Fruit fly (Drosophila melanogaster) whole organism, embryonic: ENCODE data around the gene sol.

ENCODE experiments used
- CG10147 ChIP-seq: fragments of 200-800 bp; sonication (Bioruptor generic); optimal IDR thresholded peaks from 2 replicates; lab custom pipeline; 2019; ENCODE audit warnings: missing biosample characterization, mild to moderate bottlenecking, missing genetic modification characterization, moderate library complexity
- CG10209 ChIP-seq: fragments of 200-800 bp; sonication (Bioruptor generic); optimal IDR thresholded peaks from 3 replicates; lab custom pipeline; 2017; ENCODE audit warnings: missing biosample characterization, mild to moderate bottlenecking, missing genetic modification characterization, missing genetic modification reagents
- CG10267 ChIP-seq: fragments of 200-800 bp; sonication (Bioruptor generic); optimal IDR thresholded peaks from 2 replicates; lab custom pipeline; 2018; ENCODE audit warnings: missing biosample characterization, mild to moderate bottlenecking, missing genetic modification characterization, moderate library complexity
- CG10462 ChIP-seq: fragments of 200-800 bp; sonication (Bioruptor generic); optimal IDR thresholded peaks from 2 replicates; lab custom pipeline; 2016; ENCODE audit warnings: missing biosample characterization, missing genetic modification characterization
- CG11247 ChIP-seq: fragments of 200-800 bp; sonication (Bioruptor generic); IDR thresholded peaks from 2 replicates; pipeline ENCODE4 v1.3.6; 2022; ENCODE audit warnings: missing biosample characterization, missing genetic modification characterization
- CG12219 ChIP-seq: fragments of 200-800 bp; sonication (Bioruptor generic); optimal IDR thresholded peaks from 3 replicates; lab custom pipeline; 2018; ENCODE audit warnings: missing biosample characterization, mild to moderate bottlenecking, missing genetic modification characterization
- CG13287 ChIP-seq: fragments of 200-800 bp; sonication (Bioruptor generic); IDR thresholded peaks from 2 replicates; pipeline ENCODE4 v1.3.6; 2022; ENCODE audit warnings: missing biosample characterization, missing genetic modification characterization; ENCODE audit not compliant: partially characterized antibody
- CG14050 ChIP-seq: fragments of 200-800 bp; sonication (Bioruptor generic); IDR thresholded peaks from 3 replicates; pipeline ENCODE4 v1.3.6; 2022; ENCODE audit warnings: missing biosample characterization, missing genetic modification characterization
- CG14710 ChIP-seq: fragments of 200-800 bp; sonication (Bioruptor generic); optimal IDR thresholded peaks from 3 replicates; lab custom pipeline; 2019; ENCODE audit warnings: missing biosample characterization, mild to moderate bottlenecking, missing genetic modification characterization, moderate library complexity
- CG17359 ChIP-seq: fragments of 200-800 bp; sonication (Bioruptor generic); optimal IDR thresholded peaks from 3 replicates; lab custom pipeline; 2018; ENCODE audit warnings: missing biosample characterization, mild to moderate bottlenecking, missing genetic modification characterization, moderate library complexity
- CG17802 ChIP-seq: fragments of 200-800 bp; sonication (Bioruptor generic); optimal IDR thresholded peaks from 2 replicates; lab custom pipeline; 2018; ENCODE audit warnings: missing biosample characterization, mild to moderate bottlenecking, missing genetic modification characterization, moderate library complexity
- CG17829 ChIP-seq: fragments of 200-800 bp; optimal IDR thresholded peaks from 2 replicates; lab custom pipeline; 2019; ENCODE audit warnings: missing biosample characterization, mild to moderate bottlenecking, missing genetic modification characterization, moderate library complexity
- CG31224 ChIP-seq: fragments of 200-800 bp; sonication (Bioruptor generic); IDR thresholded peaks from 2 replicates; pipeline ENCODE4 v1.3.6; 2022; ENCODE audit warnings: missing biosample characterization, missing genetic modification characterization
- CG31441 ChIP-seq: fragments of 200-800 bp; sonication (Bioruptor generic); IDR thresholded peaks from 2 replicates; pipeline ENCODE4 v1.3.6; 2022; ENCODE audit warnings: missing biosample characterization, missing genetic modification characterization
- CG3995 ChIP-seq: fragments of 200-800 bp; sonication (Bioruptor generic); optimal IDR thresholded peaks from 3 replicates; lab custom pipeline; 2016; ENCODE audit warnings: missing biosample characterization, missing genetic modification characterization
- CG4328 ChIP-seq: fragments of 200-800 bp; sonication (Bioruptor generic); optimal IDR thresholded peaks from 3 replicates; lab custom pipeline; 2017; ENCODE audit warnings: missing biosample characterization, missing genetic modification reagents, missing genetic modification characterization
- CG4360 ChIP-seq: fragments of 200-800 bp; sonication (Bioruptor generic); IDR thresholded peaks from 2 replicates; pipeline ENCODE4 v1.3.6; 2022; ENCODE audit warnings: missing biosample characterization, missing genetic modification characterization
- CG43689 ChIP-seq: fragments of 200-800 bp; sonication (Bioruptor generic); IDR thresholded peaks from 2 replicates; pipeline ENCODE4 v1.3.6; 2022; ENCODE audit warnings: missing biosample characterization, missing genetic modification characterization
- CG4707 ChIP-seq: fragments of 200-800 bp; sonication (Bioruptor generic); optimal IDR thresholded peaks from 2 replicates; lab custom pipeline; 2018; ENCODE audit warnings: missing biosample characterization, mild to moderate bottlenecking, missing genetic modification characterization, moderate library complexity
- CG6272 ChIP-seq: fragments of 200-800 bp; sonication (Bioruptor generic); IDR thresholded peaks from 2 replicates; pipeline ENCODE4 v1.3.6; 2022; ENCODE audit warnings: missing biosample characterization, missing genetic modification characterization
- CG9437 ChIP-seq: fragments of 200-800 bp; sonication (Bioruptor generic); optimal IDR thresholded peaks from 2 replicates; lab custom pipeline; 2018; ENCODE audit warnings: missing biosample characterization, mild to moderate bottlenecking, missing genetic modification characterization
- CG9727 ChIP-seq: fragments of 200-800 bp; sonication (Bioruptor generic); optimal IDR thresholded peaks from 3 replicates; lab custom pipeline; 2017; ENCODE audit warnings: missing biosample characterization, mild to moderate bottlenecking, missing genetic modification characterization
- Dad ChIP-seq: fragments of 200-800 bp; sonication (Bioruptor generic); optimal IDR thresholded peaks from 3 replicates; lab custom pipeline; 2016; ENCODE audit warnings: missing biosample characterization, missing genetic modification characterization
- Hmr ChIP-seq: fragments of 200-800 bp; sonication (Bioruptor generic); optimal IDR thresholded peaks from 3 replicates; lab custom pipeline; 2017; ENCODE audit warnings: mild to moderate bottlenecking, missing biosample characterization, missing genetic modification reagents, missing genetic modification characterization
- Lhr ChIP-seq: fragments of 200-800 bp; sonication (Bioruptor generic); optimal IDR thresholded peaks from 3 replicates; lab custom pipeline; 2017; ENCODE audit warnings: mild to moderate bottlenecking, missing biosample characterization, missing genetic modification reagents, missing genetic modification characterization
- MBD-R2 ChIP-seq: fragments of 200-800 bp; sonication (Bioruptor generic); IDR thresholded peaks from 2 replicates; pipeline ENCODE4 v1.3.6; 2022; ENCODE audit warnings: missing biosample characterization, missing genetic modification characterization
- Sox102F ChIP-seq: fragments of 200-800 bp; sonication (Bioruptor generic); optimal IDR thresholded peaks from 2 replicates; lab custom pipeline; 2018; ENCODE audit warnings: missing biosample characterization, mild to moderate bottlenecking, missing genetic modification characterization, moderate library complexity
- Trl ChIP-seq, 3 experiments: fragments of >200 bp in 2 of 3; fragments of 200-800 bp in 1 of 3; sonication (Bioruptor generic) in 1 of 3; optimal IDR thresholded peaks; 2 replicates in 1 of 3; 3 replicates in 2 of 3; lab custom pipeline; 2016 to 2017; ENCODE audit warnings: missing biosample characterization in 1 of 3, missing genetic modification characterization in 1 of 3
- abd-A ChIP-seq: fragments of 200-800 bp; sonication (Bioruptor generic); optimal IDR thresholded peaks from 3 replicates; lab custom pipeline; 2019; ENCODE audit warnings: missing biosample characterization, mild to moderate bottlenecking, missing genetic modification characterization, moderate library complexity
- amos ChIP-seq: fragments of 200-800 bp; sonication (Bioruptor generic); IDR thresholded peaks from 2 replicates; pipeline ENCODE4 v1.3.6; 2022; ENCODE audit warnings: missing biosample characterization, missing genetic modification characterization; ENCODE audit not compliant: partially characterized antibody
- cad ChIP-seq: fragments of >200 bp; optimal IDR thresholded peaks from 2 replicates; lab custom pipeline; 2017; ENCODE audit warnings: missing biosample characterization, missing genetic modification characterization
- cato ChIP-seq: fragments of 200-800 bp; sonication (Bioruptor generic); optimal IDR thresholded peaks from 2 replicates; lab custom pipeline; 2016; ENCODE audit warnings: missing biosample characterization, missing genetic modification characterization, borderline replicate concordance
- cg ChIP-seq: fragments of 200-800 bp; sonication (Bioruptor generic); optimal IDR thresholded peaks from 3 replicates; lab custom pipeline; 2019; ENCODE audit warnings: missing biosample characterization, mild to moderate bottlenecking, missing genetic modification characterization, moderate library complexity
- danr ChIP-seq: fragments of 200-800 bp; sonication (Bioruptor generic); IDR thresholded peaks from 2 replicates; pipeline ENCODE4 v1.3.6; 2022; ENCODE audit warnings: missing biosample characterization, missing genetic modification characterization
- eve ChIP-seq, 2 experiments: fragments of >200 bp; optimal IDR thresholded peaks; 2 replicates each; lab custom pipeline; 2017; ENCODE audit warnings: missing biosample characterization in 2 of 2, missing genetic modification characterization in 2 of 2
- exex ChIP-seq: fragments of 200-800 bp; sonication (Bioruptor generic); optimal IDR thresholded peaks from 4 replicates; lab custom pipeline; 2018; ENCODE audit warnings: missing biosample characterization, mild to moderate bottlenecking, missing genetic modification characterization, moderate library complexity
- fd96Cb ChIP-seq: fragments of 200-800 bp; sonication (Bioruptor generic); optimal IDR thresholded peaks from 2 replicates; lab custom pipeline; 2018; ENCODE audit warnings: missing biosample characterization, mild to moderate bottlenecking, missing genetic modification characterization, moderate library complexity
- ftz-f1 ChIP-seq: fragments of 200-800 bp; sonication (Bioruptor generic); optimal IDR thresholded peaks from 2 replicates; lab custom pipeline; 2016; ENCODE audit warnings: missing biosample characterization, missing genetic modification characterization
- lilli ChIP-seq: fragments of 200-800 bp; sonication (Bioruptor generic); optimal IDR thresholded peaks from 3 replicates; lab custom pipeline; 2016; ENCODE audit warnings: missing biosample characterization, missing genetic modification characterization
- nerfin-1 ChIP-seq: fragments of 200-800 bp; sonication (Bioruptor generic); optimal IDR thresholded peaks from 3 replicates; lab custom pipeline; 2019; ENCODE audit warnings: missing biosample characterization, mild to moderate bottlenecking, missing genetic modification characterization, moderate library complexity
- nom ChIP-seq: fragments of 200-800 bp; sonication (Bioruptor generic); optimal IDR thresholded peaks from 2 replicates; lab custom pipeline; 2017; ENCODE audit warnings: missing biosample characterization, missing genetic modification characterization, mild to moderate bottlenecking, moderate library complexity, missing genetic modification reagents
- pzg ChIP-seq: fragments of 200-800 bp; sonication (Bioruptor generic); optimal IDR thresholded peaks from 3 replicates; lab custom pipeline; 2018; ENCODE audit warnings: missing biosample characterization, mild to moderate bottlenecking, missing genetic modification characterization, moderate library complexity
- schlank ChIP-seq: fragments of 200-800 bp; sonication (Bioruptor generic); optimal IDR thresholded peaks from 2 replicates; lab custom pipeline; 2018; ENCODE audit warnings: missing biosample characterization, mild to moderate bottlenecking, missing genetic modification characterization
- sd ChIP-seq: fragments of 200-800 bp; sonication (Bioruptor generic); optimal IDR thresholded peaks from 3 replicates; lab custom pipeline; 2018; ENCODE audit warnings: missing biosample characterization, mild to moderate bottlenecking, missing genetic modification characterization, moderate library complexity
- sens ChIP-seq: fragments of 200-800 bp; sonication (Bioruptor generic); peaks from one replicate; lab custom pipeline; 2016; ENCODE audit warnings: missing biosample characterization, missing genetic modification characterization
- stwl ChIP-seq: fragments of 200-800 bp; sonication (Bioruptor generic); optimal IDR thresholded peaks from 3 replicates; lab custom pipeline; 2018; ENCODE audit warnings: missing biosample characterization, mild to moderate bottlenecking, missing genetic modification characterization, moderate library complexity
- vfl ChIP-seq: fragments of 200-800 bp; sonication (Bioruptor generic); optimal IDR thresholded peaks from 2 replicates; lab custom pipeline; 2016; ENCODE audit warnings: missing biosample characterization, missing genetic modification characterization
- wdn ChIP-seq: fragments of 200-800 bp; sonication (Bioruptor generic); IDR thresholded peaks from 2 replicates; pipeline ENCODE4 v1.3.6; 2022; ENCODE audit warnings: missing biosample characterization, missing genetic modification characterization

The sol gene

DNA sequence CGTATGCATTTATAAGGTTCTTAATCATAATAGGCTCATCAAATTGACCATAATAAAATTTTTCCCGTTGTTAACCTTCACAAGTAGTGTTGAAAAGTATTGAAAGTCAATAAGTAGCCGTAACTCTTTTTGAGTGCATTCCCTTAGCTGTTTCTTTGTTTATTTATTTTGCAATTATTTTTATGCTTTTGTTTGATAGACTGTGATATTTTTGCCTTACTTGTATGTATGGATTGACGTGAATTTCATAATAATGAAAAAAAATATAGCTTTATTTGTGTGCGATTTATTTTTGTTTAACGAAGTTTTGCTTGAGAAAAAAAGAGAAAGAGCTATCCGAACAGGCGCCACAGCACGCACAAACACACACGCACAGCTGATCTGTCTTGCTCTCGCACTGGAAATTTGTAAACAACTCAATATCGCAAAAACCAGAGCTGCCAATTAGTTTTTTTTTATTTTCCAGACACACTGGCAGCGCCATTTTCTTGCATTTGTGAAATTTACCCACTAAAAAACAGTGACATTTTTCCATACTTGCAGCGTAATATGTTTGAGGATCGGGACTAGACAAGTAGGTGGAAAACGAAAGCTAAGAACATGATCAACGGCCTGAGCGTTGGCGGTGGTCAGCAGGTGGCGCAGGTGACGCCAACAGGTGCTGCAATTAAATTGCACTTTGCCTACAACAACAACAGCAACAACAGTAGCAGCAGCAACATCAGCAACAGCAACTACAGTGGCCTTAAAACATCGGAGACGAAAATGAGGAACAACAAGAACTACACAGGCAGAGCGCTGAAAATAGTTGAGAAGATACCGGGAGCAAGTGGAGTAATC is 19.3 kb downstream of the sol start (continued):
- TF ChIP-seq CG31224 (GFP tag; lab: Robert Waterston, UW), result no peak
- no peak for TF ChIP-seq CG4707 (GFP tag; lab: Kevin White, UChicago)
- TF ChIP-seq CG9727 (GFP tag; lab: Kevin White, UChicago), result no peak
- no peak for TF ChIP-seq CG14050
- TF ChIP-seq CG10147 (GFP tag; lab: Kevin White, UChicago), result no peak
- TF ChIP-seq CG10462 (GFP tag; lab: Kevin White, UChicago), result no peak
- no peak for TF ChIP-seq Hmr (GFP tag; lab: Kevin White, UChicago)
- TF ChIP-seq Dad (GFP tag; lab: Kevin White, UChicago), result no peak
- no peak for TF ChIP-seq Lhr (GFP tag; lab: Kevin White, UChicago)
- peak; percentile 2 for TF ChIP-seq CG14710 (tag; lab: Kevin White, UChicago)
- peak; percentile 1 for TF ChIP-seq exex (tag; lab: Kevin White, UChicago)
- TF ChIP-seq CG12219 (GFP tag; lab: Kevin White, UChicago), result no peak
- peak; percentile 64 for TF ChIP-seq CG10267 (tag; lab: Kevin White, UChicago)
- TF ChIP-seq cato, result no peak
- peak; percentile 62 for TF ChIP-seq nom (GFP tag; lab: Kevin White, UChicago)
- TF ChIP-seq CG17829, result peak; percentile 20
- TF ChIP-seq pzg (GFP tag; lab: Kevin White, UChicago), result peak; percentile 14
- TF ChIP-seq cad (GFP tag; lab: Kevin White, UChicago), result no peak
- TF ChIP-seq CG17359 (tag; lab: Kevin White, UChicago), result no peak
- peak; percentile 76 for TF ChIP-seq CG4360 (GFP tag; lab: Robert Waterston, UW)
- TF ChIP-seq danr (GFP tag; lab: Robert Waterston, UW), result no peak
- peak; percentile 19; the same call in 1 of the 2 replicates for TF ChIP-seq amos (GFP tag; lab: Robert Waterston, UW)
- peak; percentile 44 for TF ChIP-seq sd (tag; lab: Kevin White, UChicago)
- TF ChIP-seq CG3995 (GFP tag; lab: Kevin White, UChicago), result peak; percentile 81
- peak; percentile 17 for TF ChIP-seq stwl
- TF ChIP-seq nerfin-1 (tag; lab: Kevin White, UChicago), result peak; percentile 29
- TF ChIP-seq CG11247 (GFP tag; lab: Robert Waterston, UW), result no peak
- no peak for TF ChIP-seq CG10209
- no peak for TF ChIP-seq abd-A (tag; lab: Kevin White, UChicago)
- no peak for TF ChIP-seq wdn
- TF ChIP-seq CG13287 (GFP tag; lab: Robert Waterston, UW), result peak; percentile 18; the same call in 1 of the 2 replicates
- no peak for TF ChIP-seq Sox102F (GFP tag; lab: Kevin White, UChicago)
- no peak for TF ChIP-seq CG6272
- peak; percentile 16; the same call in 1 of the 2 replicates for TF ChIP-seq MBD-R2 (GFP tag; lab: Robert Waterston, UW)
- TF ChIP-seq vfl (GFP tag; lab: Kevin White, UChicago), result no peak
- peak; percentile 59 for TF ChIP-seq cg (GFP tag; lab: Kevin White, UChicago)
- TF ChIP-seq ftz-f1 (GFP tag; lab: Kevin White, UChicago), result peak; percentile 30
- no peak for TF ChIP-seq fd96Cb (tag; lab: Kevin White, UChicago)
- TF ChIP-seq sens, result peak; percentile 54
- TF ChIP-seq lilli (GFP tag; lab: Kevin White, UChicago), result no peak
- no peak for TF ChIP-seq CG9437
- no peak for TF ChIP-seq schlank (tag; lab: Kevin White, UChicago)
- TF ChIP-seq CG17802 (tag; lab: Kevin White, UChicago), result no peak
- peak in 1 of 2 experiments; percentile 81 for TF ChIP-seq eve (GFP tag; optimal IDR thresholded peaks at IDR 0.05; lab: Kevin White, UChicago)
- no peak for TF ChIP-seq CG31441
- no peak for TF ChIP-seq Trl (optimal IDR thresholded peaks at IDR 0.05; lab: Kevin White, UChicago)
- TF ChIP-seq Trl (GFP tag; optimal IDR thresholded peaks at IDR 0.05; lab: Kevin White, UChicago), result no peak
- TF ChIP-seq CG4328 (GFP tag; lab: Kevin White, UChicago), result no peak
- no peak for TF ChIP-seq CG43689 (GFP tag; lab: Robert Waterston, UW)
